Worm (Caenorhabditis elegans) whole organism, L4 larva: Measurements from ENCODE around the gene F17E9.15.
A peak's percentile ranks its signal among the peaks of the same experiment; 100 is the strongest.

Source experiments
- T20F7.1 ChIP-seq: fragments of 200-800 bp; sonication (Bioruptor generic); optimal IDR thresholded peaks from 2 replicates; lab custom pipeline; 2018; ENCODE audit warnings: mild to moderate bottlenecking, missing genetic modification characterization, missing compliant biosample characterization
- Y48G9A.11 ChIP-seq: fragments of 200-800 bp; sonication (Bioruptor generic); IDR thresholded peaks from 2 replicates; pipeline ENCODE4 v1.3.6; 2022; ENCODE audit warnings: missing genetic modification reagents, missing genetic modification characterization, missing compliant biosample characterization
- ZK546.5 ChIP-seq, 2 experiments: sonication (generic microtip); optimal IDR thresholded peaks; 2 replicates each; lab custom pipeline; 2017; ENCODE audit warnings: missing biosample characterization in 2 of 2, missing genetic modification characterization in 2 of 2
- aha-1 ChIP-seq: fragments of 150-350 bp; peaks from one replicate; lab custom pipeline; 2014; ENCODE audit warnings: missing biosample characterization, missing genetic modification characterization
- aly-2 ChIP-seq: sonication (generic microtip); optimal IDR thresholded peaks from 2 replicates; lab custom pipeline; 2018; ENCODE audit warnings: missing biosample characterization, missing genetic modification characterization
- ceh-32 ChIP-seq: sonication (generic microtip); optimal IDR thresholded peaks from 2 replicates; lab custom pipeline; 2016; ENCODE audit warnings: mild to moderate bottlenecking, missing genetic modification characterization, missing compliant biosample characterization; ENCODE audit not compliant: poor library complexity
- ces-1 ChIP-seq: fragments of 150-350 bp; sonication (generic microtip); optimal IDR thresholded peaks from 4 replicates; lab custom pipeline; 2014; ENCODE audit warnings: missing biosample characterization, missing genetic modification reagents, missing genetic modification characterization
- cey-2 ChIP-seq: sonication (generic microtip); optimal IDR thresholded peaks from 3 replicates; lab custom pipeline; 2017; ENCODE audit warnings: missing genetic modification characterization, mild to moderate bottlenecking, missing compliant biosample characterization, antibody characterized with exemption, borderline replicate concordance; ENCODE audit not compliant: insufficient read depth
- daf-12 ChIP-seq: fragments of 150-350 bp; optimal IDR thresholded peaks from 2 replicates; lab custom pipeline; 2014; ENCODE audit warnings: missing biosample characterization, missing genetic modification reagents, missing genetic modification characterization
- daf-16 ChIP-seq, 3 experiments: sonication (generic microtip); optimal IDR thresholded peaks; 2 replicates each; lab custom pipeline; 2016 to 2017; ENCODE audit warnings: missing genetic modification characterization in 3 of 3, missing genetic modification reagents in 3 of 3, mild to moderate bottlenecking in 2 of 3, missing compliant biosample characterization in 2 of 3, missing biosample characterization in 1 of 3, moderate library complexity in 1 of 3
- dmd-6 ChIP-seq: fragments of 200-800 bp; sonication (Bioruptor generic); IDR thresholded peaks from 2 replicates; pipeline ENCODE4 v1.3.6; 2022; ENCODE audit warnings: missing genetic modification reagents, missing genetic modification characterization, missing compliant biosample characterization
- dmd-8 ChIP-seq: fragments of 200-800 bp; sonication (Bioruptor generic); IDR thresholded peaks from 2 replicates; pipeline ENCODE4 v1.3.6; 2022; ENCODE audit warnings: missing genetic modification characterization, missing compliant biosample characterization
- dve-1 ChIP-seq: sonication (generic microtip); optimal IDR thresholded peaks from 2 replicates; lab custom pipeline; 2017; ENCODE audit warnings: antibody characterized with exemption, mild to moderate bottlenecking, missing genetic modification characterization, missing compliant biosample characterization; ENCODE audit not compliant: insufficient read depth
- hlh-11 ChIP-seq: fragments of 200-800 bp; sonication (Bioruptor generic); optimal IDR thresholded peaks from 2 replicates; lab custom pipeline; 2018; ENCODE audit warnings: mild to moderate bottlenecking, missing genetic modification characterization, missing compliant biosample characterization
- lim-7 ChIP-seq: fragments of 200-800 bp; sonication (Bioruptor generic); IDR thresholded peaks from 2 replicates; pipeline ENCODE4 v1.3.6; 2022; ENCODE audit warnings: missing genetic modification characterization, missing compliant biosample characterization
- lin-1 ChIP-seq: fragments of 200-800 bp; sonication (Bioruptor generic); IDR thresholded peaks from 2 replicates; pipeline ENCODE4 v1.3.6; 2022; ENCODE audit warnings: missing genetic modification reagents, missing genetic modification characterization, missing compliant biosample characterization
- lin-29 ChIP-seq: fragments of 200-800 bp; sonication (Bioruptor generic); IDR thresholded peaks from 2 replicates; pipeline ENCODE4 v1.3.6; 2022; ENCODE audit warnings: missing genetic modification reagents, missing genetic modification characterization, missing compliant biosample characterization
- lin-38 ChIP-seq: fragments of 200-800 bp; sonication (Bioruptor generic); IDR thresholded peaks from 2 replicates; pipeline ENCODE4 v1.3.6; 2022; ENCODE audit warnings: missing genetic modification reagents, missing genetic modification characterization, missing compliant biosample characterization
- lsy-2 ChIP-seq, 2 experiments: fragments of 150-350 bp in 1 of 2; sonication (generic microtip) in 1 of 2; optimal IDR thresholded peaks; 2 replicates each; lab custom pipeline; 2014 to 2017; ENCODE audit warnings: missing biosample characterization in 2 of 2, missing genetic modification characterization in 2 of 2
- madf-5 ChIP-seq, 2 experiments: fragments of 200-800 bp; sonication (Bioruptor generic); IDR thresholded peaks; 2 replicates each; pipeline ENCODE4 v1.3.6; 2022; ENCODE audit warnings: missing compliant biosample characterization in 2 of 2, missing genetic modification characterization in 2 of 2
- mdl-1 ChIP-seq, 2 experiments: fragments of 150-350 bp in 1 of 2; sonication (generic microtip) in 1 of 2; optimal IDR thresholded peaks; 2 replicates each; lab custom pipeline; 2014 to 2017; ENCODE audit warnings: missing biosample characterization in 2 of 2, missing genetic modification characterization in 2 of 2
- mdt-29 ChIP-seq: fragments of 200-800 bp; sonication (Bioruptor generic); IDR thresholded peaks from 2 replicates; pipeline ENCODE4 v1.3.6; 2022; ENCODE audit warnings: missing genetic modification reagents, missing genetic modification characterization, missing compliant biosample characterization
- mep-1 ChIP-seq: fragments of 150-350 bp; sonication (generic microtip); optimal IDR thresholded peaks from 3 replicates; lab custom pipeline; 2014; ENCODE audit warnings: missing biosample characterization, missing genetic modification characterization
- mxl-3 ChIP-seq: fragments of 200-800 bp; sonication (Bioruptor generic); optimal IDR thresholded peaks from 2 replicates; lab custom pipeline; 2018; ENCODE audit warnings: mild to moderate bottlenecking, missing genetic modification characterization, missing compliant biosample characterization
- nhr-11 ChIP-seq: fragments of 150-350 bp; optimal IDR thresholded peaks from 2 replicates; lab custom pipeline; 2014; ENCODE audit warnings: missing biosample characterization, missing genetic modification characterization
- nhr-28 ChIP-seq: fragments of 150-350 bp; optimal IDR thresholded peaks from 2 replicates; lab custom pipeline; 2014; ENCODE audit warnings: missing biosample characterization, missing genetic modification characterization
- nhr-42 ChIP-seq: fragments of 200-800 bp; sonication (Bioruptor generic); IDR thresholded peaks from 2 replicates; pipeline ENCODE4 v1.3.6; 2022; ENCODE audit warnings: missing genetic modification characterization, missing compliant biosample characterization
- nhr-48 ChIP-seq: sonication (generic microtip); optimal IDR thresholded peaks from 2 replicates; lab custom pipeline; 2016; ENCODE audit warnings: mild to moderate bottlenecking, missing genetic modification characterization, missing compliant biosample characterization
- nhr-6 ChIP-seq: fragments of 150-350 bp; optimal IDR thresholded peaks from 2 replicates; lab custom pipeline; 2014; ENCODE audit warnings: missing biosample characterization, missing genetic modification characterization
- nhr-76 ChIP-seq: fragments of 150-350 bp; optimal IDR thresholded peaks from 2 replicates; lab custom pipeline; 2014; ENCODE audit warnings: missing biosample characterization, missing genetic modification characterization
- pha-4 ChIP-seq, 2 experiments: fragments of 150-350 bp in 1 of 2; fragments of 200-800 bp in 1 of 2; sonication (Bioruptor generic) in 1 of 2; IDR thresholded peaks in 1 of 2; optimal IDR thresholded peaks in 1 of 2; 2 replicates each; pipeline versions ENCODE4 v1.3.6 to Lab custom; 2014 to 2022; ENCODE audit warnings: missing genetic modification characterization in 2 of 2, missing genetic modification reagents in 2 of 2, missing biosample characterization in 1 of 2, missing compliant biosample characterization in 1 of 2
- pqm-1 ChIP-seq: sonication (generic microtip); optimal IDR thresholded peaks from 2 replicates; lab custom pipeline; 2017; ENCODE audit warnings: missing biosample characterization, missing genetic modification characterization
- sdz-12 ChIP-seq: fragments of 200-800 bp; sonication (Bioruptor generic); optimal IDR thresholded peaks from 2 replicates; lab custom pipeline; 2018; ENCODE audit warnings: mild to moderate bottlenecking, missing genetic modification characterization, missing compliant biosample characterization
- set-16 ChIP-seq: fragments of 200-800 bp; sonication (Bioruptor generic); IDR thresholded peaks from 2 replicates; pipeline ENCODE4 v1.3.6; 2022; ENCODE audit warnings: missing genetic modification reagents, missing genetic modification characterization, missing compliant biosample characterization
- skn-1 ChIP-seq: fragments of 150-350 bp; optimal IDR thresholded peaks from 2 replicates; lab custom pipeline; 2014; ENCODE audit warnings: missing biosample characterization, missing genetic modification characterization
- spr-1 ChIP-seq: sonication (generic microtip); optimal IDR thresholded peaks from 2 replicates; lab custom pipeline; 2016; ENCODE audit warnings: mild to moderate bottlenecking, missing genetic modification characterization, missing compliant biosample characterization
- spr-3 ChIP-seq: fragments of 200-800 bp; sonication (Bioruptor generic); optimal IDR thresholded peaks from 2 replicates; lab custom pipeline; 2018; ENCODE audit warnings: mild to moderate bottlenecking, missing genetic modification characterization, missing compliant biosample characterization
- zfp-2 ChIP-seq: sonication (generic microtip); optimal IDR thresholded peaks from 2 replicates; lab custom pipeline; 2016; ENCODE audit warnings: mild to moderate bottlenecking, missing genetic modification characterization, missing compliant biosample characterization

Gene F17E9.15

ce11 chrIV:8357299-8357698 is 10.1 kb downstream of the F17E9.15 start:
- no peak for TF ChIP-seq zfp-2 (tag; lab: Kevin White, UChicago)
- TF ChIP-seq set-16 (GFP tag; lab: Robert Waterston, UW), result peak; percentile 76; the same call in 1 of the 2 replicates

- no peak for TF ChIP-seq aly-2 (tag; lab: Kevin White, UChicago)
- no peak for TF ChIP-seq sdz-12 (GFP tag; lab: Kevin White, UChicago)
- peak; percentile 35 for TF ChIP-seq aha-1 (tag; lab: Kevin White, UChicago)
- no peak for TF ChIP-seq lin-29 (GFP tag; lab: Robert Waterston, UW)
Observed at ce11 chrIV:8358492-8358891, 11.3 kb downstream of the F17E9.15 start, which contains the start of gene D2096.13. Gene D2096.13, minus strand, starts transcription at chrIV:8358592.

- TF ChIP-seq pqm-1 (tag; lab: Kevin White, UChicago) (no peak), daf-16 (GFP tag; optimal IDR thresholded peaks at IDR 0.05; lab: Kevin White, UChicago) (no peak), daf-16 (tag; optimal IDR thresholded peaks at IDR 0.05; lab: Kevin White, UChicago) (peak; percentile 44), nhr-28 (tag; lab: Kevin White, UChicago) (peak; percentile 29), nhr-76 (tag; lab: Kevin White, UChicago) (no peak), lin-1 (GFP tag; lab: Robert Waterston, UW) (no peak), pha-4 (GFP tag; IDR thresholded peaks at IDR 0.05; lab: Robert Waterston, UW) (no peak), pha-4 (tag; optimal IDR thresholded peaks at IDR 0.05; lab: Kevin White, UChicago) (peak; percentile 29), set-16 (GFP tag; lab: Robert Waterston, UW) (no peak), mdt-29 (GFP tag; lab: Robert Waterston, UW) (no peak)
Observed at ce11 chrIV:8359716-8360407, 12.6 kb downstream of the F17E9.15 start, which contains the start of gene D2096.5. Gene D2096.5, minus strand, starts transcription at chrIV:8359766.

DNA sequence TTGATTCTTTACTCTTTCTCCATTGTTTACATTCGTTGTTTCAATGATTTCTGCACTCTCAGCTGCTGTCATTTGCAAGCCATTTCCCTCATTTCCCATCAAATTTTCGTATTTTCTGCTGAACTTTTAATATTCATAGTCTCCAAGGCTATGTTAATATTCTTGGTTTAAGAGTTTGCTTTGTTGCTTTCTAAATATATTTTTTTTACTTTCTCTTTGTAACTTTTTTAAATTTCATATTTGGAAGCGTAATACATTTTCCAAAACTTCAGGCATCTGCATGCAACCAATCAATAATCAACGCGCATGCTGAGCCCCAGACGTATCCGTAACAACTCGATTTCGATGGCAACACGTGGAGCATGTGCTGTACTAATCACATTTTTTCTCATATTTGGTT is 13.6 kb downstream of the F17E9.15 start, which contains the start of gene sqv-1:
sqv-1 (plus strand) TSS at position 301 of the 400 bp plus-strand sequence.
- TF ChIP-seq lsy-2 (tag; optimal IDR thresholded peaks at IDR 0.05; lab: Kevin White, UChicago), result no peak
- TF ChIP-seq ces-1 (GFP tag; lab: Kevin White, UChicago), result no peak
- TF ChIP-seq cey-2, result no peak
- TF ChIP-seq mep-1, result no peak
- no peak for TF ChIP-seq ZK546.5 (tag; optimal IDR thresholded peaks at IDR 0.05; lab: Kevin White, UChicago)
- no peak for TF ChIP-seq dmd-8 (GFP tag; lab: Robert Waterston, UW)
- no peak for TF ChIP-seq daf-16 (GFP tag; optimal IDR thresholded peaks at IDR 0.05; lab: Kevin White, UChicago)
- TF ChIP-seq daf-16 (tag; optimal IDR thresholded peaks at IDR 0.05; lab: Kevin White, UChicago), result peak; percentile 33

DNA sequence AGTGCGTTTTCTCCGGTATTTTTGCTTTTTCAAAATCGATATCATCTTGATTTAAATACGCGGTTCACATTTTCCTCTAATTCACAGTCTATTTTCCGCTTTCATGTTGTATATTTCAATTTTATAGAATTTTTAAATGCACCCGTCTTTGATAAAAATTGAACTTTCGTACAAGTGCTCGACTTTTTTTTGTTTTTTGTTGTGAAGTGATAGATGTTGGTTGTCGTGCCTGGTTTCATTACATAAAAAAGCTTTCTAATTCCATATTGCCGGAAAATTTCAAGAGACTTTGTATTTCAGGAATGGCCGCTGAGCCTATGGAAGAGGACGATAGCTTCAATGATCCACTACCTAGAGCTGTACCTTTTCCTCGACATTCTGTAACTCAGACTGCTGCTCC is 15.9 kb downstream of the F17E9.15 start, which contains the start of gene D2096.12:
D2096.12 (plus strand) TSS at position 301 of the 400 bp plus-strand sequence.
- TF ChIP-seq spr-3 (GFP tag; lab: Kevin White, UChicago) (no peak), T20F7.1 (GFP tag; lab: Kevin White, UChicago) (no peak), madf-5 (GFP tag; IDR thresholded peaks at IDR 0.05; lab: Robert Waterston, UW) (no peak), nhr-6 (tag; lab: Kevin White, UChicago) (no peak), spr-1 (tag; lab: Kevin White, UChicago) (no peak), Y48G9A.11 (GFP tag; lab: Robert Waterston, UW) (no peak)

DNA sequence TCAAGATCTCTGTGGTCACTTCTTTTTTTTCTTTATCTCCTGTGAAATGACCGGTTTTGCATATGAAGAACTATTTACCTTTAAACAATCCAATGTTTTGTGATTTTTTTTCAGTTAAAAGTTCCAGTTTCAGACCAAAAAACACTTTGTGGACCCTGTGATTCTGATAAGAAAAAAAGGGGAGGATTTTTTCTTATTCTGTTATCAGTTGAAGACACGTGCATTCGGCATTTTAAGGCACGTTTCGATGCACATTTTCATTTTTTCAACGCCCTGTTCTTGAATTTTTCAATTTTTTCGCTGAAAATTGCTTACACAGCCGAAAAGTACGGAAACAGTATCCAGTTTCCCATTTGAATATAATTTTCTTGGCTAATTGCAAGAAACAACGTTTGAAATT is 19.1 kb downstream of the F17E9.15 start, which contains the start of gene aagr-1:
aagr-1 (plus strand) TSS at position 227 of the 400 bp plus-strand sequence.
- TF ChIP-seq daf-12 (tag; lab: Kevin White, UChicago) (no peak), nhr-48 (no peak), skn-1 (tag; lab: Kevin White, UChicago) (no peak), dmd-6 (peak; percentile 79), mxl-3 (GFP tag; lab: Kevin White, UChicago) (peak; percentile 13), lim-7 (GFP tag; lab: Robert Waterston, UW) (no peak), lin-38 (no peak), ceh-32 (tag; lab: Kevin White, UChicago) (no peak), dve-1 (tag; lab: Kevin White, UChicago) (peak; percentile 42), daf-16 (GFP tag; optimal IDR thresholded peaks at IDR 0.05; lab: Kevin White, UChicago) (no peak), daf-16 (tag; optimal IDR thresholded peaks at IDR 0.05; lab: Kevin White, UChicago) (peak; percentile 46), nhr-28 (tag; lab: Kevin White, UChicago) (peak; percentile 47), hlh-11 (tag; lab: Kevin White, UChicago) (peak; percentile 39), mdl-1 (tag; optimal IDR thresholded peaks at IDR 0.05; lab: Kevin White, UChicago) (peak in 1 of 2 experiments; percentile 53), nhr-42 (GFP tag; lab: Robert Waterston, UW) (no peak), dmd-8 (GFP tag; lab: Robert Waterston, UW) (no peak), nhr-11 (tag; lab: Kevin White, UChicago) (no peak)
